In the genomic region with DNA sequence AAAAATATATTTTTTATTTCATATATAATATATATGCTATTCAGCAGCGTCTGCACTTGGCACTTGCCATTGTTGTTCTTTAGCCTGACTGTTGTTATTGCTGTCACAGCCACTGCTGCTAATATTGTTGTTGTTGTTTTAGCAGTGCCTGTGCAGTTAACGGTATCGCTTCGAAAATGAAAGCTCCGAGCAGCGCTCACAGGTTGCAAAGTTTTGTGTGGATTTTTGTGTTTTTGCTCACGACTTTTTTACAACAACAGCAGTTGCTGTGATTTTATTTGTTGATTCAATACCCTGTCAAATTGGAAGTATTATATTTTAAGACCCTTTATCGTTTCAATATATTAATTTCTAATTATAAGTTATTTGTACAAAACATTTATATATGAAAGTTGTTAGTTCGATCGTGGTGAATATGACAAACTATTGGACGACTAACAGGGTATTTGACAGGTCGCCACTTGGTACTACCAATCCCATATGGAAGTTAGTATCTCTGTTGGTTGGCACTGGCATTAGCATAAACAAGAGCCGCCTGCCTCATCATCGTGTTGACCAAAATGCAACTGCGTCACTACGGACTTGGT, we compare ENCODE assay signal across 3 fruit fly cellular contexts.
TF ChIP-seq lines count a peak whose summit lies in the region.

No protein-coding gene starts in this region.

- no peak for TF ChIP-seq CTCF in whole organism, embryonic (GFP tag; optimal IDR thresholded peaks at IDR 0.05; lab: Kevin White, UChicago)

TF ChIP-seq in whole organism, embryonic, 481 proteins besides CTCF, POLR2A, EP300 and RAD21 (continues in another document):
- TF ChIP-seq jumu (GFP tag; optimal IDR thresholded peaks at IDR 0.05; lab: Kevin White, UChicago) = no peak
- peak; percentile 51; the same call in 1 of the 2 replicates for TF ChIP-seq CG5953 (GFP tag; IDR thresholded peaks at IDR 0.05; lab: Robert Waterston, UW)
- TF ChIP-seq dmrt99B (tag; optimal IDR thresholded peaks at IDR 0.05; lab: Kevin White, UChicago) = peak; percentile 76
- no peak for TF ChIP-seq CG30431 (GFP tag; optimal IDR thresholded peaks at IDR 0.05; lab: Kevin White, UChicago)
- peak; percentile 48 for TF ChIP-seq CG7839 (tag; optimal IDR thresholded peaks at IDR 0.05; lab: Kevin White, UChicago)
- no peak for TF ChIP-seq hkb (optimal IDR thresholded peaks at IDR 0.05; lab: Kevin White, UChicago)
- TF ChIP-seq hkb (GFP tag; IDR thresholded peaks at IDR 0.05; lab: Robert Waterston, UW) = 0 out of 2 replicates have a peak, but pooled peaks have one; percentile 25
- TF ChIP-seq Awh (GFP tag; IDR thresholded peaks at IDR 0.05; lab: Robert Waterston, UW) = peak; percentile 64; the same call in 1 of the 2 replicates
- peak; percentile 74 for TF ChIP-seq vvl (GFP tag; IDR thresholded peaks at IDR 0.05; lab: Robert Waterston, UW)
- peak; percentile 91 for TF ChIP-seq CG11504 (tag; optimal IDR thresholded peaks at IDR 0.05; lab: Kevin White, UChicago)
- 0 out of 2 replicates have a peak, but pooled peaks have one; percentile 31 for TF ChIP-seq Ptx1 (GFP tag; IDR thresholded peaks at IDR 0.05; lab: Robert Waterston, UW)
- TF ChIP-seq ewg (GFP tag; optimal IDR thresholded peaks at IDR 0.05; lab: Kevin White, UChicago) = peak; percentile 32
- TF ChIP-seq Xbp1 (GFP tag; optimal IDR thresholded peaks at IDR 0.05; lab: Kevin White, UChicago) = peak; percentile 32
- peak; percentile 32 for TF ChIP-seq grau (tag; optimal IDR thresholded peaks at IDR 0.05; lab: Kevin White, UChicago)
- TF ChIP-seq HLH3B (GFP tag; IDR thresholded peaks at IDR 0.05; lab: Robert Waterston, UW) = peak; percentile 65
- TF ChIP-seq CG30403 (GFP tag; optimal IDR thresholded peaks at IDR 0.05; lab: Kevin White, UChicago) = peak; percentile 5
- no peak for TF ChIP-seq sr (GFP tag; IDR thresholded peaks at IDR 0.05; lab: Robert Waterston, UW)
- TF ChIP-seq fd96Cb (tag; optimal IDR thresholded peaks at IDR 0.05; lab: Kevin White, UChicago) = peak; percentile 51
- peak; percentile 73 for TF ChIP-seq CG31441 (GFP tag; IDR thresholded peaks at IDR 0.05; lab: Robert Waterston, UW)
- 0 out of 2 replicates have a peak, but pooled peaks have one; percentile 35 for TF ChIP-seq CG4730 (GFP tag; IDR thresholded peaks at IDR 0.05; lab: Robert Waterston, UW)
- TF ChIP-seq CG7556 (GFP tag; optimal IDR thresholded peaks at IDR 0.05; lab: Kevin White, UChicago) = peak; percentile 4
- peak; percentile 31; the same call in 1 of the 2 replicates for TF ChIP-seq crol (GFP tag; IDR thresholded peaks at IDR 0.05; lab: Robert Waterston, UW)
- peak; percentile 64 for TF ChIP-seq oc (tag; optimal IDR thresholded peaks at IDR 0.05; lab: Kevin White, UChicago)
- TF ChIP-seq H2.0 (GFP tag; IDR thresholded peaks at IDR 0.05; lab: Robert Waterston, UW) = peak; percentile 40; the same call in 1 of the 2 replicates
- TF ChIP-seq unpg (GFP tag; optimal IDR thresholded peaks at IDR 0.05; lab: Kevin White, UChicago) = peak; percentile 58
- peak; percentile 4 for TF ChIP-seq salm (tag; optimal IDR thresholded peaks at IDR 0.05; lab: Kevin White, UChicago)

TF ChIP-seq in whole organism, prepupa, 60 proteins besides CTCF, POLR2A, EP300 and RAD21 (continues in another document):
- TF ChIP-seq net (GFP tag; optimal IDR thresholded peaks at IDR 0.05; lab: Kevin White, UChicago) (no peak), CG11294 (GFP tag; IDR thresholded peaks at IDR 0.05; lab: Robert Waterston, UW) (no peak), dac (GFP tag; optimal IDR thresholded peaks at IDR 0.05; lab: Kevin White, UChicago) (peak; percentile 29), esn (GFP tag; optimal IDR thresholded peaks at IDR 0.05; lab: Kevin White, UChicago) (peak; percentile 17), Hr39 (GFP tag; optimal IDR thresholded peaks at IDR 0.05; lab: Kevin White, UChicago) (no peak), CG6276 (GFP tag; optimal IDR thresholded peaks at IDR 0.05; lab: Kevin White, UChicago) (peak; percentile 21), CG7368 (GFP tag; optimal IDR thresholded peaks at IDR 0.05; lab: Kevin White, UChicago) (no peak), fd85E (GFP tag; optimal IDR thresholded peaks at IDR 0.05; lab: Kevin White, UChicago) (no peak), CG3032 (tag; optimal IDR thresholded peaks at IDR 0.05; lab: Kevin White, UChicago) (no peak), Sox15 (GFP tag; optimal IDR thresholded peaks at IDR 0.05; lab: Kevin White, UChicago) (no peak), CG10669 (GFP tag; optimal IDR thresholded peaks at IDR 0.05; lab: Kevin White, UChicago) (no peak), Sox14 (GFP tag; optimal IDR thresholded peaks at IDR 0.05; lab: Kevin White, UChicago) (no peak), fd59A (GFP tag; optimal IDR thresholded peaks at IDR 0.05; lab: Kevin White, UChicago) (no peak), Blimp-1 (GFP tag; optimal IDR thresholded peaks at IDR 0.05; lab: Kevin White, UChicago) (peak; percentile 42), acj6 (GFP tag; optimal IDR thresholded peaks at IDR 0.05; lab: Kevin White, UChicago) (peak; percentile 8), OdsH (GFP tag; optimal IDR thresholded peaks at IDR 0.05; lab: Kevin White, UChicago) (peak; percentile 37), Ets21C (GFP tag; optimal IDR thresholded peaks at IDR 0.05; lab: Kevin White, UChicago) (no peak), CG6854 (GFP tag; optimal IDR thresholded peaks at IDR 0.05; lab: Kevin White, UChicago) (no peak), lz (GFP tag; optimal IDR thresholded peaks at IDR 0.05; lab: Kevin White, UChicago) (no peak), eg (GFP tag; IDR thresholded peaks at IDR 0.05; lab: Robert Waterston, UW) (peak; percentile 75), CG11902 (GFP tag; optimal IDR thresholded peaks at IDR 0.05; lab: Kevin White, UChicago) (no peak), salr (GFP tag; optimal IDR thresholded peaks at IDR 0.05; lab: Kevin White, UChicago) (no peak), CG1621 (tag; optimal IDR thresholded peaks at IDR 0.05; lab: Kevin White, UChicago) (no peak), Met (GFP tag; optimal IDR thresholded peaks at IDR 0.05; lab: Kevin White, UChicago) (no peak), achi (GFP tag; optimal IDR thresholded peaks at IDR 0.05; lab: Kevin White, UChicago) (no peak), topi (GFP tag; optimal IDR thresholded peaks at IDR 0.05; lab: Kevin White, UChicago) (no peak), Eip93F (GFP tag; optimal IDR thresholded peaks at IDR 0.05; lab: Kevin White, UChicago) (no peak), Ets96B (tag; optimal IDR thresholded peaks at IDR 0.05; lab: Kevin White, UChicago) (no peak), vri (GFP tag; optimal IDR thresholded peaks at IDR 0.05; lab: Kevin White, UChicago) (no peak), svp (GFP tag; lab: Kevin White, UChicago) (peak; percentile 63), CG15336 (GFP tag; IDR thresholded peaks at IDR 0.05; lab: Robert Waterston, UW) (peak; percentile 62), CG32006 (GFP tag; optimal IDR thresholded peaks at IDR 0.05; lab: Kevin White, UChicago) (peak; percentile 81)

TF ChIP-seq in whole organism, pupa, 21 proteins besides CTCF, POLR2A, EP300 and RAD21:
- no peak for TF ChIP-seq CG9948 (tag; optimal IDR thresholded peaks at IDR 0.05; lab: Kevin White, UChicago)
- TF ChIP-seq CG4496 (GFP tag; IDR thresholded peaks at IDR 0.05; lab: Robert Waterston, UW) = no peak
- TF ChIP-seq CG32121 (GFP tag; IDR thresholded peaks at IDR 0.05; lab: Robert Waterston, UW) = peak; percentile 25; the same call in 1 of the 2 replicates
- TF ChIP-seq CG14655 (GFP tag; optimal IDR thresholded peaks at IDR 0.05; lab: Kevin White, UChicago) = no peak
- TF ChIP-seq CG8301 (tag; optimal IDR thresholded peaks at IDR 0.05; lab: Kevin White, UChicago) = no peak
- TF ChIP-seq Pif1B (GFP tag; optimal IDR thresholded peaks at IDR 0.05; lab: Kevin White, UChicago) = peak; percentile 10
- TF ChIP-seq Ets98B (GFP tag; IDR thresholded peaks at IDR 0.05; lab: Robert Waterston, UW) = peak; percentile 61
- no peak for TF ChIP-seq CG34367 (tag; optimal IDR thresholded peaks at IDR 0.05; lab: Kevin White, UChicago)
- no peak for TF ChIP-seq CG15710 (tag; optimal IDR thresholded peaks at IDR 0.05; lab: Kevin White, UChicago)
- TF ChIP-seq Pif1A (GFP tag; optimal IDR thresholded peaks at IDR 0.05; lab: Kevin White, UChicago) = no peak
- TF ChIP-seq Snoo (tag; optimal IDR thresholded peaks at IDR 0.05; lab: Kevin White, UChicago) = no peak
- no peak for TF ChIP-seq CG8159 (tag; optimal IDR thresholded peaks at IDR 0.05; lab: Kevin White, UChicago)
- no peak for TF ChIP-seq CG12605 (GFP tag; IDR thresholded peaks at IDR 0.05; lab: Robert Waterston, UW)
- peak; percentile 36; the same call in 1 of the 3 replicates for TF ChIP-seq fd96Ca (GFP tag; IDR thresholded peaks at IDR 0.05; lab: Robert Waterston, UW)
- no peak for TF ChIP-seq D1 (tag; optimal IDR thresholded peaks at IDR 0.05; lab: Kevin White, UChicago)
- no peak for TF ChIP-seq rn (GFP tag; IDR thresholded peaks at IDR 0.05; lab: Robert Waterston, UW)
- TF ChIP-seq CG10348 (GFP tag; IDR thresholded peaks at IDR 0.05; lab: Robert Waterston, UW) = no peak
- TF ChIP-seq EcR (GFP tag; optimal IDR thresholded peaks at IDR 0.05; lab: Kevin White, UChicago) = no peak
- no peak for TF ChIP-seq gl (tag; optimal IDR thresholded peaks at IDR 0.05; lab: Kevin White, UChicago)
- TF ChIP-seq CG13204 (GFP tag; optimal IDR thresholded peaks at IDR 0.05; lab: Kevin White, UChicago) = no peak
- TF ChIP-seq CG17806 (tag; optimal IDR thresholded peaks at IDR 0.05; lab: Kevin White, UChicago) = no peak
